Worm (Caenorhabditis elegans): ENCODE data around the gene dod-3.

dod-3 gene

DNA sequence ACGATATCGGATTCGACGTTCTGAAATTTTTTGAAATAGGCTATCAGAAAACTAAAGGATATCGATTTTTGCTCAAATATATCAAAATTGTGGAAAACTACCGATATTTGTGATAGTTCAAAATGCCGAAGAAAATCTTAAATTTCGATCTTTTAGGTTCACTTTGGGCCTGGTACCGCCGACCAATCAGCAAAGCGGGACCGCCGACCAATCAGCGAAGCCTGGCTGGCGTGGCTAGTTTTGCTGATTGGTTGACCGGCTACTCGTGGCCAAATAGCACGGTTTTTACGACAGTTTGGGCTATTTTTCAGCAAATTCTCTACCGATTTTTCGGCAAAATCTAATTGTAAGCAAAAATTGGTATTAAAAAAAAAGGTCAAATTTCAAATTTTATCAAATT is 20.7 kb downstream of the dod-3 start:
- TF ChIP-seq ceh-20 (GFP tag; IDR thresholded peaks at IDR 0.05) (no peak), Y105C5A.15 (GFP tag; IDR thresholded peaks at IDR 0.05) (no peak), lim-7 (GFP tag; IDR thresholded peaks at IDR 0.05) (no peak), attf-4 (tag; optimal IDR thresholded peaks at IDR 0.05) (no peak), arid-1 (GFP tag; conservative IDR thresholded peaks at IDR 0.05) (no peak), dmd-9 (GFP tag; IDR thresholded peaks at IDR 0.05) (no peak), tra-1 (GFP tag; IDR thresholded peaks at IDR 0.05) (no peak)

DNA sequence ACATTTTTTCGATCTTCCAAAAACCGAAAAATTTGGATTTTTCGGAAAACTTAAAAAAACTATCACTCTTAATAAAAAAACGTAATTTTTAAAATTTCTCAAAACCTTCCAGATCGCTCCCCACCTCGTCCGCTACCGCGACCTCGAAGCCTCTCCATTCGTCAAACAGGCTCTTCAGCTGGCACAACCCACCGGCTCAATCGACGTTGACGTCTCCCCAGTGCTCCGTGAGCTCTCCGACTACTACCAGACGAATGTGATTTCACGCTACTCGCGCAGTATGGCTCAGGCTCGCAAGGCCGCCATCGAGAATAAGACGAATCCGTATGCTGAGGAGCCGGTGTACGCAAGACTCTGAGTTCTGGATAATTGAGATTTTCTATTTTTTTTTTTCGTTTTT is 24.5 kb downstream of the dod-3 start:
- 0 out of 2 replicates have a peak, but pooled peaks have one; percentile 29 for TF ChIP-seq D1046.2 (GFP tag; IDR thresholded peaks at IDR 0.05)
- no peak for TF ChIP-seq mxl-3 (GFP tag; optimal IDR thresholded peaks at IDR 0.05)
- TF ChIP-seq set-16 (GFP tag; IDR thresholded peaks at IDR 0.05) = peak; percentile 62

ce11 chrV:2703299-2703698 is 27.6 kb downstream of the dod-3 start:
- TF ChIP-seq egl-43 (GFP tag; IDR thresholded peaks at IDR 0.05) (0 out of 2 replicates have a peak, but pooled peaks have one; percentile 24), set-16 (GFP tag; IDR thresholded peaks at IDR 0.05) (peak; percentile 84), F26F4.8 (GFP tag; conservative IDR thresholded peaks at IDR 0.05) (no peak), F44E2.7 (GFP tag; IDR thresholded peaks at IDR 0.05) (0 out of 2 replicates have a peak, but pooled peaks have one; percentile 13), ztf-11 (tag; optimal IDR thresholded peaks at IDR 0.05) (no peak), ztf-7 (tag; optimal IDR thresholded peaks at IDR 0.05) (no peak), R02D3.7 (tag; optimal IDR thresholded peaks at IDR 0.05) (no peak), ceh-28 (tag; optimal IDR thresholded peaks at IDR 0.05) (no peak), ces-1 (GFP tag; optimal IDR thresholded peaks at IDR 0.05) (no peak), sdz-12 (GFP tag; optimal IDR thresholded peaks at IDR 0.05) (peak; percentile 38), lir-3 (tag; optimal IDR thresholded peaks at IDR 0.05) (no peak), ceh-62 (tag; optimal IDR thresholded peaks at IDR 0.05) (no peak), daf-12 (tag; optimal IDR thresholded peaks at IDR 0.05) (no peak), F10B5.3 (tag; optimal IDR thresholded peaks at IDR 0.05) (no peak), nhr-11 (tag; optimal IDR thresholded peaks at IDR 0.05) (no peak), skn-1 (tag; optimal IDR thresholded peaks at IDR 0.05) (no peak), aha-1 (tag) (peak; percentile 90), vab-7 (GFP tag; IDR thresholded peaks at IDR 0.05) (no peak), hlh-11 (tag; optimal IDR thresholded peaks at IDR 0.05) (no peak), unc-62 (GFP tag; optimal IDR thresholded peaks at IDR 0.05 in 1 of 2) (no peak), unc-62 (tag; optimal IDR thresholded peaks at IDR 0.05) (no peak), zfp-3 (GFP tag; conservative IDR thresholded peaks at IDR 0.05) (no peak), nhr-6 (tag; optimal IDR thresholded peaks at IDR 0.05) (no peak), mxl-2 (GFP tag; conservative IDR thresholded peaks at IDR 0.05) (no peak), mep-1 (tag; optimal IDR thresholded peaks at IDR 0.05) (no peak), nhr-42 (GFP tag; IDR thresholded peaks at IDR 0.05) (no peak), daf-16 (GFP tag; optimal IDR thresholded peaks at IDR 0.05) (no peak), daf-16 (tag; optimal IDR thresholded peaks at IDR 0.05) (no peak)

- TF ChIP-seq unc-62 (GFP tag; optimal IDR thresholded peaks at IDR 0.05 in 1 of 2) = peak in 1 of 2 experiments; percentile 88
- no peak for TF ChIP-seq unc-62 (tag; optimal IDR thresholded peaks at IDR 0.05)
- TF ChIP-seq set-16 (GFP tag; IDR thresholded peaks at IDR 0.05) = peak; percentile 82
- no peak for TF ChIP-seq duxl-1 (tag; optimal IDR thresholded peaks at IDR 0.05; ENCODE audit: poor library complexity)
- TF ChIP-seq sdz-12 (GFP tag; optimal IDR thresholded peaks at IDR 0.05) = no peak
- TF ChIP-seq mdt-29 (GFP tag; IDR thresholded peaks at IDR 0.05) = 0 out of 2 replicates have a peak, but pooled peaks have one; percentile 9
Observed at ce11 chrV:2702883-2703282, 28.0 kb downstream of the dod-3 start.
